Fruit fly (Drosophila melanogaster) whole organism, embryonic: ENCODE results near the gene CG2059.

Experiments used
- Abd-B ChIP-seq: fragments of 200-800 bp; sonication (Bioruptor generic); optimal IDR thresholded peaks from 2 replicates; lab custom pipeline; 2018; ENCODE audit warnings: missing biosample characterization, mild to moderate bottlenecking, missing genetic modification characterization, moderate library complexity
- Aef1 ChIP-seq: fragments of 200-800 bp; sonication (Bioruptor generic); IDR thresholded peaks from 3 replicates; pipeline ENCODE4 v1.3.6; 2022; ENCODE audit warnings: missing biosample characterization, missing genetic modification characterization
- CG12299 ChIP-seq: fragments of 200-800 bp; sonication (Bioruptor generic); optimal IDR thresholded peaks from 2 replicates; lab custom pipeline; 2018; ENCODE audit warnings: missing biosample characterization, mild to moderate bottlenecking, missing genetic modification characterization
- CG1233 ChIP-seq: fragments of 200-800 bp; sonication (Bioruptor generic); optimal IDR thresholded peaks from 4 replicates; lab custom pipeline; 2018; ENCODE audit warnings: missing biosample characterization, mild to moderate bottlenecking, missing genetic modification characterization
- CG13424 ChIP-seq: fragments of 200-800 bp; sonication (Bioruptor generic); optimal IDR thresholded peaks from 2 replicates; lab custom pipeline; 2019; ENCODE audit warnings: missing biosample characterization, mild to moderate bottlenecking, missing genetic modification characterization, moderate library complexity
- CG13894 ChIP-seq: fragments of 200-800 bp; sonication (Bioruptor generic); optimal IDR thresholded peaks from 3 replicates; lab custom pipeline; 2018; ENCODE audit warnings: missing biosample characterization, mild to moderate bottlenecking, missing genetic modification characterization, moderate library complexity
- CG15479 ChIP-seq: fragments of 200-800 bp; sonication (Bioruptor generic); optimal IDR thresholded peaks from 3 replicates; lab custom pipeline; 2019; ENCODE audit warnings: missing biosample characterization, mild to moderate bottlenecking, missing genetic modification characterization, moderate library complexity
- CG1792 ChIP-seq: fragments of 200-800 bp; sonication (Bioruptor generic); optimal IDR thresholded peaks from 2 replicates; lab custom pipeline; 2016; ENCODE audit warnings: missing biosample characterization, missing genetic modification characterization
- CG18011 ChIP-seq: fragments of 200-800 bp; sonication (Bioruptor generic); optimal IDR thresholded peaks from 2 replicates; lab custom pipeline; 2017; ENCODE audit warnings: missing biosample characterization, missing genetic modification characterization, mild to moderate bottlenecking, moderate library complexity, missing genotype
- CG2129 ChIP-seq: fragments of 200-800 bp; sonication (Bioruptor generic); IDR thresholded peaks from 2 replicates; pipeline ENCODE4 v1.3.6; 2022; ENCODE audit warnings: missing biosample characterization, missing genetic modification characterization; ENCODE audit not compliant: partially characterized antibody
- CG2199 ChIP-seq: fragments of 200-800 bp; sonication (Bioruptor generic); IDR thresholded peaks from 3 replicates; pipeline ENCODE4 v1.3.6; 2022; ENCODE audit warnings: missing biosample characterization, missing genetic modification characterization
- CG2202 ChIP-seq: fragments of 200-800 bp; sonication (Bioruptor generic); optimal IDR thresholded peaks from 2 replicates; lab custom pipeline; 2018; ENCODE audit warnings: missing biosample characterization, mild to moderate bottlenecking, missing genetic modification characterization
- CG33213 ChIP-seq: fragments of 200-800 bp; sonication (Bioruptor generic); optimal IDR thresholded peaks from 3 replicates; lab custom pipeline; 2016; ENCODE audit warnings: missing biosample characterization, missing genetic modification characterization
- CG3995 ChIP-seq: fragments of 200-800 bp; sonication (Bioruptor generic); optimal IDR thresholded peaks from 3 replicates; lab custom pipeline; 2016; ENCODE audit warnings: missing biosample characterization, missing genetic modification characterization
- CG5180 ChIP-seq: fragments of 200-800 bp; sonication (Bioruptor generic); optimal IDR thresholded peaks from 3 replicates; lab custom pipeline; 2017; ENCODE audit warnings: missing biosample characterization, missing genetic modification characterization, mild to moderate bottlenecking, moderate library complexity, missing genetic modification reagents
- CG6854 ChIP-seq: fragments of 200-800 bp; sonication (Bioruptor generic); optimal IDR thresholded peaks from 3 replicates; lab custom pipeline; 2017; ENCODE audit warnings: missing biosample characterization, mild to moderate bottlenecking, missing genetic modification characterization
- CG8089 ChIP-seq: fragments of 200-800 bp; sonication (Bioruptor generic); optimal IDR thresholded peaks from 3 replicates; lab custom pipeline; 2016; ENCODE audit warnings: missing biosample characterization, missing genetic modification characterization
- CG9727 ChIP-seq: fragments of 200-800 bp; sonication (Bioruptor generic); optimal IDR thresholded peaks from 3 replicates; lab custom pipeline; 2017; ENCODE audit warnings: missing biosample characterization, mild to moderate bottlenecking, missing genetic modification characterization
- D19B ChIP-seq: fragments of 200-800 bp; sonication (Bioruptor generic); optimal IDR thresholded peaks from 2 replicates; lab custom pipeline; 2017; ENCODE audit warnings: missing biosample characterization, mild to moderate bottlenecking, missing genetic modification characterization
- Deaf1 ChIP-seq: fragments of 200-800 bp; optimal IDR thresholded peaks from 3 replicates; lab custom pipeline; 2019; ENCODE audit warnings: missing biosample characterization, mild to moderate bottlenecking, missing genetic modification characterization, moderate library complexity
- Dp ChIP-seq: fragments of 200-800 bp; sonication (Bioruptor generic); optimal IDR thresholded peaks from 2 replicates; lab custom pipeline; 2018; ENCODE audit warnings: missing biosample characterization, mild to moderate bottlenecking, missing genetic modification characterization, moderate library complexity
- ERR ChIP-seq: fragments of 200-800 bp; sonication (Bioruptor generic); optimal IDR thresholded peaks from 2 replicates; lab custom pipeline; 2016; ENCODE audit warnings: missing biosample characterization, missing genetic modification characterization
- Ets97D ChIP-seq: fragments of 200-800 bp; sonication (Bioruptor generic); optimal IDR thresholded peaks from 3 replicates; lab custom pipeline; 2016; ENCODE audit warnings: missing biosample characterization, missing genetic modification characterization
- Lpt ChIP-seq: fragments of >200 bp; optimal IDR thresholded peaks from 2 replicates; lab custom pipeline; 2018; ENCODE audit warnings: missing biosample characterization, missing genetic modification characterization
- Meics ChIP-seq: fragments of 200-800 bp; sonication (Bioruptor generic); optimal IDR thresholded peaks from 2 replicates; lab custom pipeline; 2017; ENCODE audit warnings: missing biosample characterization, mild to moderate bottlenecking, missing genetic modification characterization
- Nf-YA ChIP-seq: fragments of 200-800 bp; sonication (Bioruptor generic); IDR thresholded peaks from 2 replicates; pipeline ENCODE4 v1.3.6; 2022; ENCODE audit warnings: missing biosample characterization, missing genetic modification characterization
- Vsx1 ChIP-seq: fragments of 200-800 bp; sonication (Bioruptor generic); optimal IDR thresholded peaks from 2 replicates; lab custom pipeline; 2017; ENCODE audit warnings: missing biosample characterization, mild to moderate bottlenecking, missing genetic modification characterization, missing genetic modification reagents
- chn ChIP-seq: fragments of 200-800 bp; sonication (Bioruptor generic); optimal IDR thresholded peaks from 2 replicates; lab custom pipeline; 2016; ENCODE audit warnings: missing biosample characterization, missing genetic modification characterization
- disco-r ChIP-seq: fragments of 200-800 bp; sonication (Bioruptor generic); optimal IDR thresholded peaks from 2 replicates; lab custom pipeline; 2016; ENCODE audit warnings: missing biosample characterization, missing genetic modification characterization
- esg ChIP-seq: fragments of 200-800 bp; sonication (Bioruptor generic); conservative IDR thresholded peaks from 2 replicates; pipeline ENCODE4 v1.3.6; 2022; ENCODE audit warnings: missing biosample characterization, missing genetic modification characterization
- fd96Cb ChIP-seq: fragments of 200-800 bp; sonication (Bioruptor generic); optimal IDR thresholded peaks from 2 replicates; lab custom pipeline; 2018; ENCODE audit warnings: missing biosample characterization, mild to moderate bottlenecking, missing genetic modification characterization, moderate library complexity
- fru ChIP-seq: fragments of >200 bp; optimal IDR thresholded peaks from 2 replicates; lab custom pipeline; 2017
- gcm2 ChIP-seq: fragments of 200-800 bp; sonication (Bioruptor generic); optimal IDR thresholded peaks from 2 replicates; lab custom pipeline; 2016; ENCODE audit warnings: missing biosample characterization, missing genetic modification characterization
- hth ChIP-seq: fragments of >200 bp; optimal IDR thresholded peaks from 2 replicates; lab custom pipeline; 2017; ENCODE audit warnings: inconsistent platforms
- inv ChIP-seq: fragments of 200-800 bp; sonication (Bioruptor generic); IDR thresholded peaks from 2 replicates; pipeline ENCODE4 v1.3.6; 2022; ENCODE audit warnings: missing biosample characterization, missing genetic modification characterization; ENCODE audit not compliant: partially characterized antibody
- jumu ChIP-seq: fragments of 200-800 bp; sonication (Bioruptor generic); optimal IDR thresholded peaks from 3 replicates; lab custom pipeline; 2016; ENCODE audit warnings: missing biosample characterization, missing genetic modification characterization
- knrl ChIP-seq: fragments of 200-800 bp; sonication (Bioruptor generic); IDR thresholded peaks from 3 replicates; pipeline ENCODE4 v1.3.6; 2022; ENCODE audit warnings: missing biosample characterization, missing genetic modification characterization; ENCODE audit not compliant: partially characterized antibody
- lab ChIP-seq: fragments of 200-800 bp; sonication (Bioruptor generic); optimal IDR thresholded peaks from 3 replicates; lab custom pipeline; 2017; ENCODE audit warnings: missing biosample characterization, missing genetic modification characterization, mild to moderate bottlenecking, moderate library complexity, missing genetic modification reagents
- nerfin-2 ChIP-seq: fragments of 200-800 bp; sonication (Bioruptor generic); IDR thresholded peaks from 2 replicates; pipeline ENCODE4 v1.3.6; 2022; ENCODE audit warnings: missing biosample characterization, missing genetic modification characterization; ENCODE audit not compliant: partially characterized antibody
- oc ChIP-seq: fragments of 200-800 bp; sonication (Bioruptor generic); optimal IDR thresholded peaks from 2 replicates; lab custom pipeline; 2018; ENCODE audit warnings: missing biosample characterization, mild to moderate bottlenecking, missing genetic modification characterization, moderate library complexity
- sd ChIP-seq: fragments of 200-800 bp; sonication (Bioruptor generic); optimal IDR thresholded peaks from 3 replicates; lab custom pipeline; 2018; ENCODE audit warnings: missing biosample characterization, mild to moderate bottlenecking, missing genetic modification characterization, moderate library complexity
- sisA ChIP-seq: fragments of 200-800 bp; sonication (Bioruptor generic); IDR thresholded peaks from 2 replicates; pipeline ENCODE4 v1.3.6; 2022; ENCODE audit warnings: missing biosample characterization, missing genetic modification characterization
- slp2 ChIP-seq: fragments of 200-800 bp; sonication (Bioruptor generic); optimal IDR thresholded peaks from 2 replicates; lab custom pipeline; 2016; ENCODE audit warnings: missing biosample characterization, missing genetic modification characterization
- so ChIP-seq: fragments of 200-800 bp; sonication (Bioruptor generic); IDR thresholded peaks from 3 replicates; pipeline ENCODE4 v1.3.6; 2022; ENCODE audit warnings: missing biosample characterization, missing genetic modification characterization
- tgo ChIP-seq: fragments of 200-800 bp; sonication (Bioruptor generic); IDR thresholded peaks from 3 replicates; pipeline ENCODE4 v1.3.6; 2022; ENCODE audit warnings: missing biosample characterization, missing genetic modification characterization
- wek ChIP-seq: fragments of 200-800 bp; sonication (Bioruptor generic); optimal IDR thresholded peaks from 3 replicates; lab custom pipeline; 2018; ENCODE audit warnings: missing biosample characterization, mild to moderate bottlenecking, missing genetic modification characterization, moderate library complexity
- wor ChIP-seq: fragments of 200-800 bp; sonication (Bioruptor generic); IDR thresholded peaks from 2 replicates; pipeline ENCODE4 v1.3.6; 2022; ENCODE audit warnings: missing biosample characterization, missing genetic modification characterization
- zen ChIP-seq: fragments of 200-800 bp; sonication (Bioruptor generic); optimal IDR thresholded peaks from 3 replicates; lab custom pipeline; 2018; ENCODE audit warnings: missing biosample characterization, mild to moderate bottlenecking, missing genetic modification characterization, moderate library complexity

Gene CG2059

dm6 chrX:7299399-7300355, 13.5 kb downstream of the CG2059 start (continued):
- 0 out of 2 replicates have a peak, but pooled peaks have one; percentile 19 for TF ChIP-seq wor (GFP tag; lab: Robert Waterston, UW)
- TF ChIP-seq so (GFP tag; lab: Robert Waterston, UW), result peak; percentile 24; the same call in 1 of the 3 replicates
- TF ChIP-seq tgo, result peak; percentile 36; the same call in 1 of the 3 replicates
- peak; percentile 63 for TF ChIP-seq esg (GFP tag; lab: Robert Waterston, UW)
- TF ChIP-seq Vsx1 (GFP tag; lab: Kevin White, UChicago), result no peak
- no peak for TF ChIP-seq CG1233 (GFP tag; lab: Kevin White, UChicago)
- peak; percentile 77 for TF ChIP-seq CG18011 (GFP tag; lab: Kevin White, UChicago)
- no peak for TF ChIP-seq oc (tag; lab: Kevin White, UChicago)
- no peak for TF ChIP-seq knrl (GFP tag; lab: Robert Waterston, UW)
- TF ChIP-seq fd96Cb (tag; lab: Kevin White, UChicago), result peak; percentile 46
- peak; percentile 68 for TF ChIP-seq lab (GFP tag; lab: Kevin White, UChicago)
- TF ChIP-seq CG5180 (GFP tag; lab: Kevin White, UChicago), result peak; percentile 49
- no peak for TF ChIP-seq inv (GFP tag; lab: Robert Waterston, UW)
- peak; percentile 24 for TF ChIP-seq chn (GFP tag; lab: Kevin White, UChicago)
- no peak for TF ChIP-seq CG15479
- no peak for TF ChIP-seq zen
- TF ChIP-seq CG33213, result no peak
- TF ChIP-seq Ets97D (GFP tag; lab: Kevin White, UChicago), result no peak
- TF ChIP-seq CG1792 (GFP tag; lab: Kevin White, UChicago), result no peak
- TF ChIP-seq nerfin-2 (GFP tag; lab: Robert Waterston, UW), result no peak
- peak; percentile 83 for TF ChIP-seq sd (tag; lab: Kevin White, UChicago)
- no peak for TF ChIP-seq CG3995 (GFP tag; lab: Kevin White, UChicago)
- TF ChIP-seq CG2129 (GFP tag; lab: Robert Waterston, UW), result no peak
- no peak for TF ChIP-seq CG6854 (GFP tag; lab: Kevin White, UChicago)
- TF ChIP-seq sisA, result peak; percentile 46; the same call in 1 of the 2 replicates
- TF ChIP-seq CG8089 (GFP tag; lab: Kevin White, UChicago), result no peak
- TF ChIP-seq fru, result no peak
- no peak for TF ChIP-seq hth (lab: Kevin White, UChicago)
- TF ChIP-seq CG13894 (tag; lab: Kevin White, UChicago), result no peak
- TF ChIP-seq Aef1 (GFP tag; lab: Robert Waterston, UW), result peak; percentile 23; the same call in 2 of the 3 replicates
- no peak for TF ChIP-seq Nf-YA (GFP tag; lab: Robert Waterston, UW)
- TF ChIP-seq gcm2 (GFP tag; lab: Kevin White, UChicago), result no peak
- TF ChIP-seq slp2 (GFP tag; lab: Kevin White, UChicago), result peak; percentile 21
- TF ChIP-seq Dp (GFP tag; lab: Kevin White, UChicago), result no peak
- TF ChIP-seq wek, result no peak
- TF ChIP-seq jumu, result peak; percentile 19
- peak; percentile 66 for TF ChIP-seq CG13424 (tag; lab: Kevin White, UChicago)
- peak; percentile 25 for TF ChIP-seq Deaf1 (tag; lab: Kevin White, UChicago)
- TF ChIP-seq Abd-B, result no peak
- TF ChIP-seq disco-r (GFP tag; lab: Kevin White, UChicago), result no peak
- no peak for TF ChIP-seq D19B (GFP tag; lab: Kevin White, UChicago)
- no peak for TF ChIP-seq CG12299 (tag; lab: Kevin White, UChicago)
- no peak for TF ChIP-seq CG2199 (GFP tag; lab: Robert Waterston, UW)
- TF ChIP-seq Lpt (GFP tag; lab: Kevin White, UChicago), result no peak
- TF ChIP-seq CG9727 (GFP tag; lab: Kevin White, UChicago), result peak; percentile 21
- TF ChIP-seq ERR (GFP tag; lab: Kevin White, UChicago), result no peak
- peak; percentile 59 for TF ChIP-seq Meics
- no peak for TF ChIP-seq CG2202 (tag; lab: Kevin White, UChicago)
